Fruit fly (Drosophila melanogaster) whole organism, embryonic: Measurements from ENCODE around the gene CG33298.
A peak's percentile ranks its signal among the peaks of the same experiment; 100 is the strongest.

Source experiments
- Atf3 ChIP-seq: fragments of 200-800 bp; sonication (Bioruptor generic); optimal IDR thresholded peaks from 3 replicates; lab custom pipeline; 2016; ENCODE audit warnings: missing biosample characterization, missing genetic modification characterization
- BEAF-32 ChIP-seq: fragments of 200-800 bp; sonication (Bioruptor generic); optimal IDR thresholded peaks from 3 replicates; lab custom pipeline; 2017; ENCODE audit warnings: missing biosample characterization, missing genetic modification characterization, mild to moderate bottlenecking, moderate library complexity, missing genetic modification reagents
- CG10565 ChIP-seq: fragments of 200-800 bp; sonication (Bioruptor generic); optimal IDR thresholded peaks from 3 replicates; lab custom pipeline; 2016; ENCODE audit warnings: missing biosample characterization, mild to moderate bottlenecking, missing genetic modification characterization
- CG11504 ChIP-seq: fragments of 200-800 bp; sonication (Bioruptor generic); optimal IDR thresholded peaks from 3 replicates; lab custom pipeline; 2019; ENCODE audit warnings: missing biosample characterization, mild to moderate bottlenecking, missing genetic modification characterization, moderate library complexity
- CG1233 ChIP-seq: fragments of 200-800 bp; sonication (Bioruptor generic); optimal IDR thresholded peaks from 4 replicates; lab custom pipeline; 2018; ENCODE audit warnings: missing biosample characterization, mild to moderate bottlenecking, missing genetic modification characterization
- CG14050 ChIP-seq: fragments of 200-800 bp; sonication (Bioruptor generic); IDR thresholded peaks from 3 replicates; pipeline ENCODE4 v1.3.6; 2022; ENCODE audit warnings: missing biosample characterization, missing genetic modification characterization
- CG1647 ChIP-seq: fragments of 200-800 bp; sonication (Bioruptor generic); optimal IDR thresholded peaks from 3 replicates; lab custom pipeline; 2016; ENCODE audit warnings: missing biosample characterization, missing genetic modification characterization
- CG17359 ChIP-seq: fragments of 200-800 bp; sonication (Bioruptor generic); optimal IDR thresholded peaks from 3 replicates; lab custom pipeline; 2018; ENCODE audit warnings: missing biosample characterization, mild to moderate bottlenecking, missing genetic modification characterization, moderate library complexity
- CG1792 ChIP-seq: fragments of 200-800 bp; sonication (Bioruptor generic); optimal IDR thresholded peaks from 2 replicates; lab custom pipeline; 2016; ENCODE audit warnings: missing biosample characterization, missing genetic modification characterization
- CG18011 ChIP-seq: fragments of 200-800 bp; sonication (Bioruptor generic); optimal IDR thresholded peaks from 2 replicates; lab custom pipeline; 2017; ENCODE audit warnings: missing biosample characterization, missing genetic modification characterization, mild to moderate bottlenecking, moderate library complexity, missing genotype
- CG2712 ChIP-seq: fragments of 200-800 bp; optimal IDR thresholded peaks from 3 replicates; lab custom pipeline; 2019; ENCODE audit warnings: missing biosample characterization, mild to moderate bottlenecking, missing genetic modification characterization, moderate library complexity
- CG32772 ChIP-seq: fragments of 200-800 bp; sonication (Bioruptor generic); IDR thresholded peaks from 2 replicates; pipeline ENCODE4 v1.3.6; 2022; ENCODE audit warnings: missing biosample characterization, missing genetic modification characterization
- CG6272 ChIP-seq: fragments of 200-800 bp; sonication (Bioruptor generic); IDR thresholded peaks from 2 replicates; pipeline ENCODE4 v1.3.6; 2022; ENCODE audit warnings: missing biosample characterization, missing genetic modification characterization
- CG6683 ChIP-seq: fragments of 200-800 bp; sonication (Bioruptor generic); optimal IDR thresholded peaks from 2 replicates; lab custom pipeline; 2017; ENCODE audit warnings: missing biosample characterization, mild to moderate bottlenecking, missing genetic modification characterization, missing genetic modification reagents
- CG8478 ChIP-seq: fragments of >200 bp; optimal IDR thresholded peaks from 2 replicates; lab custom pipeline; 2018
- Camta ChIP-seq: fragments of 200-800 bp; sonication (Bioruptor generic); optimal IDR thresholded peaks from 2 replicates; lab custom pipeline; 2016; ENCODE audit warnings: missing biosample characterization, missing genetic modification characterization
- Chrac-16 ChIP-seq: fragments of 200-800 bp; sonication (Bioruptor generic); optimal IDR thresholded peaks from 3 replicates; lab custom pipeline; 2016; ENCODE audit warnings: missing biosample characterization, missing genetic modification characterization
- Doc3 ChIP-seq: fragments of 200-800 bp; sonication (Bioruptor generic); IDR thresholded peaks from 3 replicates; pipeline ENCODE4 v1.3.6; 2022; ENCODE audit warnings: missing biosample characterization, missing genetic modification characterization; ENCODE audit not compliant: partially characterized antibody
- ERR ChIP-seq: fragments of 200-800 bp; sonication (Bioruptor generic); optimal IDR thresholded peaks from 2 replicates; lab custom pipeline; 2016; ENCODE audit warnings: missing biosample characterization, missing genetic modification characterization
- Elba2 ChIP-seq: fragments of 200-800 bp; sonication (Bioruptor generic); optimal IDR thresholded peaks from 3 replicates; lab custom pipeline; 2016; ENCODE audit warnings: missing biosample characterization, missing genetic modification characterization
- HLHmδ ChIP-seq: fragments of 200-800 bp; sonication (Bioruptor generic); optimal IDR thresholded peaks from 2 replicates; lab custom pipeline; 2018; ENCODE audit warnings: missing biosample characterization, mild to moderate bottlenecking, missing genetic modification characterization, moderate library complexity
- Hey ChIP-seq: fragments of 200-800 bp; sonication (Bioruptor generic); optimal IDR thresholded peaks from 3 replicates; lab custom pipeline; 2018; ENCODE audit warnings: missing biosample characterization, mild to moderate bottlenecking, missing genetic modification characterization
- MTF-1 ChIP-seq: fragments of 200-800 bp; sonication (Bioruptor generic); optimal IDR thresholded peaks from 2 replicates; lab custom pipeline; 2018; ENCODE audit warnings: missing biosample characterization, mild to moderate bottlenecking, missing genetic modification characterization, borderline replicate concordance
- NC2α ChIP-seq: fragments of 200-800 bp; sonication (Bioruptor generic); optimal IDR thresholded peaks from 2 replicates; lab custom pipeline; 2016; ENCODE audit warnings: missing biosample characterization, missing genetic modification characterization
- NK7.1 ChIP-seq: fragments of 200-800 bp; sonication (Bioruptor generic); optimal IDR thresholded peaks from 3 replicates; lab custom pipeline; 2016; ENCODE audit warnings: missing biosample characterization, missing genetic modification characterization
- Neu2 ChIP-seq: fragments of 200-800 bp; sonication (Bioruptor generic); optimal IDR thresholded peaks from 3 replicates; lab custom pipeline; 2016; ENCODE audit warnings: missing biosample characterization, missing genetic modification characterization, borderline replicate concordance
- Nf-YA ChIP-seq: fragments of 200-800 bp; sonication (Bioruptor generic); IDR thresholded peaks from 2 replicates; pipeline ENCODE4 v1.3.6; 2022; ENCODE audit warnings: missing biosample characterization, missing genetic modification characterization
- Opbp ChIP-seq: fragments of 200-800 bp; sonication (Bioruptor generic); IDR thresholded peaks from 3 replicates; pipeline ENCODE4 v1.3.6; 2022; ENCODE audit warnings: missing biosample characterization, missing genetic modification characterization; ENCODE audit not compliant: partially characterized antibody
- Ravus ChIP-seq: fragments of 200-800 bp; sonication (Bioruptor generic); IDR thresholded peaks from 2 replicates; pipeline ENCODE4 v1.3.6; 2022; ENCODE audit warnings: missing biosample characterization, missing genetic modification characterization
- Tbp ChIP-seq: fragments of >200 bp; optimal IDR thresholded peaks from 2 replicates; lab custom pipeline; 2018; ENCODE audit warnings: missing biosample characterization, missing genetic modification characterization
- Xbp1 ChIP-seq: fragments of 200-800 bp; sonication (Bioruptor generic); optimal IDR thresholded peaks from 3 replicates; lab custom pipeline; 2016; ENCODE audit warnings: missing biosample characterization, mild to moderate bottlenecking, missing genetic modification characterization
- Xrp1 ChIP-seq: fragments of 200-800 bp; sonication (Bioruptor generic); IDR thresholded peaks from 2 replicates; pipeline ENCODE4 v1.3.6; 2022; ENCODE audit warnings: missing biosample characterization, missing genetic modification characterization
- ac ChIP-seq: fragments of 200-800 bp; sonication (Bioruptor generic); optimal IDR thresholded peaks from 3 replicates; lab custom pipeline; 2017; ENCODE audit warnings: missing biosample characterization, mild to moderate bottlenecking, missing genetic modification characterization
- aop ChIP-seq: fragments of 200-800 bp; sonication (Bioruptor generic); IDR thresholded peaks from 2 replicates; pipeline ENCODE4 v1.3.6; 2022; ENCODE audit warnings: missing biosample characterization, missing genetic modification characterization
- ash1 ChIP-seq: fragments of 200-800 bp; sonication (Bioruptor generic); optimal IDR thresholded peaks from 2 replicates; lab custom pipeline; 2018; ENCODE audit warnings: missing biosample characterization, mild to moderate bottlenecking, missing genetic modification characterization
- chinmo ChIP-seq: fragments of 200-800 bp; sonication (Bioruptor generic); IDR thresholded peaks from 4 replicates; pipeline ENCODE4 v1.3.6; 2022; ENCODE audit warnings: missing biosample characterization, missing genetic modification characterization; ENCODE audit not compliant: partially characterized antibody
- crc ChIP-seq: fragments of 200-800 bp; sonication (Bioruptor generic); optimal IDR thresholded peaks from 2 replicates; lab custom pipeline; 2016; ENCODE audit warnings: missing biosample characterization, missing genetic modification characterization
- dimm ChIP-seq: fragments of 200-800 bp; sonication (Bioruptor generic); IDR thresholded peaks from 2 replicates; pipeline ENCODE4 v1.3.6; 2022; ENCODE audit warnings: missing biosample characterization, missing genetic modification characterization
- esg ChIP-seq: fragments of 200-800 bp; sonication (Bioruptor generic); conservative IDR thresholded peaks from 2 replicates; pipeline ENCODE4 v1.3.6; 2022; ENCODE audit warnings: missing biosample characterization, missing genetic modification characterization
- fru ChIP-seq: fragments of >200 bp; optimal IDR thresholded peaks from 2 replicates; lab custom pipeline; 2017
- jigr1 ChIP-seq: fragments of 200-800 bp; sonication (Bioruptor generic); IDR thresholded peaks from 3 replicates; pipeline ENCODE4 v1.3.6; 2022; ENCODE audit warnings: missing biosample characterization, missing genetic modification characterization
- knrl ChIP-seq: fragments of 200-800 bp; sonication (Bioruptor generic); IDR thresholded peaks from 3 replicates; pipeline ENCODE4 v1.3.6; 2022; ENCODE audit warnings: missing biosample characterization, missing genetic modification characterization; ENCODE audit not compliant: partially characterized antibody
- lab ChIP-seq: fragments of 200-800 bp; sonication (Bioruptor generic); optimal IDR thresholded peaks from 3 replicates; lab custom pipeline; 2017; ENCODE audit warnings: missing biosample characterization, missing genetic modification characterization, mild to moderate bottlenecking, moderate library complexity, missing genetic modification reagents
- pnt ChIP-seq: fragments of 200-800 bp; sonication (Bioruptor generic); optimal IDR thresholded peaks from 3 replicates; lab custom pipeline; 2016; ENCODE audit warnings: missing biosample characterization, missing genetic modification characterization
- row ChIP-seq: fragments of 200-800 bp; sonication (Bioruptor generic); IDR thresholded peaks from 3 replicates; pipeline ENCODE4 v1.3.6; 2022; ENCODE audit warnings: missing biosample characterization, missing genetic modification characterization
- schlank ChIP-seq: fragments of 200-800 bp; sonication (Bioruptor generic); optimal IDR thresholded peaks from 2 replicates; lab custom pipeline; 2018; ENCODE audit warnings: missing biosample characterization, mild to moderate bottlenecking, missing genetic modification characterization
- scrt ChIP-seq: fragments of 200-800 bp; sonication (Bioruptor generic); optimal IDR thresholded peaks from 2 replicates; lab custom pipeline; 2018; ENCODE audit warnings: missing biosample characterization, mild to moderate bottlenecking, missing genetic modification characterization, moderate library complexity
- sens-2 ChIP-seq: fragments of 200-800 bp; sonication (Bioruptor generic); IDR thresholded peaks from 2 replicates; pipeline ENCODE4 v1.3.6; 2022; ENCODE audit warnings: missing biosample characterization, missing genetic modification characterization
- sisA ChIP-seq: fragments of 200-800 bp; sonication (Bioruptor generic); IDR thresholded peaks from 2 replicates; pipeline ENCODE4 v1.3.6; 2022; ENCODE audit warnings: missing biosample characterization, missing genetic modification characterization
- slbo ChIP-seq: fragments of 200-800 bp; sonication (Bioruptor generic); IDR thresholded peaks from 2 replicates; pipeline ENCODE4 v1.3.6; 2022; ENCODE audit warnings: missing biosample characterization, missing genetic modification characterization
- tap ChIP-seq: fragments of 200-800 bp; optimal IDR thresholded peaks from 3 replicates; lab custom pipeline; 2019; ENCODE audit warnings: missing biosample characterization, mild to moderate bottlenecking, missing genetic modification characterization, moderate library complexity
- tin ChIP-seq: fragments of 200-800 bp; sonication (Bioruptor generic); optimal IDR thresholded peaks from 3 replicates; lab custom pipeline; 2016; ENCODE audit warnings: missing biosample characterization, missing genetic modification characterization
- tx ChIP-seq: fragments of 200-800 bp; sonication (Bioruptor generic); optimal IDR thresholded peaks from 2 replicates; lab custom pipeline; 2016; ENCODE audit warnings: missing biosample characterization, missing genetic modification characterization

The CG33298 gene

DNA sequence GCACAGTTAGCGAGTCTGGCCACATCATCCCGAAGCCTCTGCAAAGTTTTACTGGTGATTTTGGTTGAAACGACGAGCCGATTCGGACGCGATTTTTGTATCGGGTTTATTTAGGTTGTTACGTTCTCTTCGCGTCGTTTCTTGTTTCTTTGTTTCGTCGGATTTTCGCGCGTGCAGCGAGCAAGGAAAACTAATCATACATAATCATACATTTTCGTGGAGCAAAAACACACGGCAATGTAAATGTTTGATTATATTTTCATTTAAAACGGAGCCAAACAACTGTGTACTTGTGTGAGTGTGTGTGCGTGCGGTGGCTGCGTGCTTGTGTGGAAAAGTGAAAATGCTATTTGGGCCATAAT, at the start of gene CG33298 (continued):
- TF ChIP-seq knrl (GFP tag; lab: Robert Waterston, UW) = no peak
- TF ChIP-seq tx (GFP tag; lab: Kevin White, UChicago) = no peak
- TF ChIP-seq CG17359 (tag; lab: Kevin White, UChicago) = no peak
- TF ChIP-seq Tbp (GFP tag; lab: Kevin White, UChicago) = no peak
- TF ChIP-seq CG1647 (GFP tag; lab: Kevin White, UChicago) = no peak
- TF ChIP-seq sisA (GFP tag; lab: Robert Waterston, UW) = no peak
- TF ChIP-seq Atf3 (GFP tag; lab: Kevin White, UChicago) = no peak
- no peak for TF ChIP-seq CG14050 (GFP tag; lab: Robert Waterston, UW)
- TF ChIP-seq sens-2 (GFP tag; lab: Robert Waterston, UW) = no peak
- no peak for TF ChIP-seq Neu2 (GFP tag; lab: Kevin White, UChicago)
- no peak for TF ChIP-seq HLHmδ (GFP tag; lab: Kevin White, UChicago)
- no peak for TF ChIP-seq dimm (GFP tag; lab: Robert Waterston, UW)
- TF ChIP-seq CG6683 (GFP tag; lab: Kevin White, UChicago) = no peak
- no peak for TF ChIP-seq chinmo (GFP tag; lab: Robert Waterston, UW)
- TF ChIP-seq Doc3 (GFP tag; lab: Robert Waterston, UW) = no peak
- TF ChIP-seq tap (tag; lab: Kevin White, UChicago) = no peak
- TF ChIP-seq CG10565 = no peak
- no peak for TF ChIP-seq Xrp1 (GFP tag; lab: Robert Waterston, UW)
- TF ChIP-seq Chrac-16 (GFP tag; lab: Kevin White, UChicago) = no peak
- TF ChIP-seq CG6272 = no peak
- no peak for TF ChIP-seq NK7.1 (GFP tag; lab: Kevin White, UChicago)
- TF ChIP-seq Ravus = no peak
- no peak for TF ChIP-seq aop (GFP tag; lab: Robert Waterston, UW)
- peak; percentile 35 for TF ChIP-seq BEAF-32
- TF ChIP-seq CG18011 = no peak
- TF ChIP-seq MTF-1 (GFP tag; lab: Kevin White, UChicago) = no peak
- TF ChIP-seq lab (GFP tag; lab: Kevin White, UChicago) = peak; percentile 34
- no peak for TF ChIP-seq tin (GFP tag; lab: Kevin White, UChicago)
- TF ChIP-seq fru (lab: Kevin White, UChicago) = no peak
- no peak for TF ChIP-seq jigr1 (GFP tag; lab: Robert Waterston, UW)
- no peak for TF ChIP-seq CG1792 (GFP tag; lab: Kevin White, UChicago)
- no peak for TF ChIP-seq esg
- no peak for TF ChIP-seq Elba2 (GFP tag; lab: Kevin White, UChicago)
- TF ChIP-seq crc (GFP tag; lab: Kevin White, UChicago) = no peak
- TF ChIP-seq ash1 (GFP tag; lab: Kevin White, UChicago) = no peak
- TF ChIP-seq CG8478 (lab: Kevin White, UChicago) = no peak
- TF ChIP-seq schlank (tag; lab: Kevin White, UChicago) = no peak
- TF ChIP-seq CG1233 (GFP tag; lab: Kevin White, UChicago) = no peak
- no peak for TF ChIP-seq Nf-YA (GFP tag; lab: Robert Waterston, UW)
- TF ChIP-seq ERR = no peak
- TF ChIP-seq Xbp1 = no peak
- TF ChIP-seq ac (GFP tag; lab: Kevin White, UChicago) = no peak
- no peak for TF ChIP-seq CG2712 (tag; lab: Kevin White, UChicago)
- TF ChIP-seq CG11504 (tag; lab: Kevin White, UChicago) = no peak
- TF ChIP-seq Camta (GFP tag; lab: Kevin White, UChicago) = no peak
- TF ChIP-seq CG32772 (GFP tag; lab: Robert Waterston, UW) = no peak
- no peak for TF ChIP-seq row
- no peak for TF ChIP-seq NC2α (GFP tag; lab: Kevin White, UChicago)
- TF ChIP-seq Opbp (GFP tag; lab: Robert Waterston, UW) = no peak
- no peak for TF ChIP-seq slbo
- TF ChIP-seq scrt (GFP tag; lab: Kevin White, UChicago) = no peak
- no peak for TF ChIP-seq pnt (GFP tag; lab: Kevin White, UChicago)
- no peak for TF ChIP-seq Hey (tag; lab: Kevin White, UChicago)
